Worm (Caenorhabditis elegans) whole organism, late embryonic: ENCODE measurements around the gene lon-2.

ENCODE experiments used
- ceh-22 ChIP-seq: sonication (generic microtip); optimal IDR thresholded peaks from 2 replicates; lab custom pipeline; 2017; ENCODE audit warnings: missing biosample characterization, missing genetic modification characterization
- ceh-31 ChIP-seq: sonication (generic microtip); optimal IDR thresholded peaks from 2 replicates; lab custom pipeline; 2016; ENCODE audit warnings: missing genetic modification characterization, missing compliant biosample characterization
- elt-2 ChIP-seq: sonication (generic microtip); optimal IDR thresholded peaks from 2 replicates; lab custom pipeline; 2016; ENCODE audit warnings: missing genetic modification reagents, missing genetic modification characterization, missing compliant biosample characterization
- ets-4 ChIP-seq: sonication (generic microtip); optimal IDR thresholded peaks from 2 replicates; lab custom pipeline; 2016; ENCODE audit warnings: missing genetic modification characterization, missing compliant biosample characterization
- hlh-30 ChIP-seq: sonication (generic microtip); optimal IDR thresholded peaks from 2 replicates; lab custom pipeline; 2017; ENCODE audit warnings: antibody characterized with exemption, missing genetic modification characterization, missing compliant biosample characterization; ENCODE audit not compliant: insufficient read depth
- lin-11 ChIP-seq: fragments of 200-800 bp; sonication (Bioruptor generic); optimal IDR thresholded peaks from 2 replicates; lab custom pipeline; 2018; ENCODE audit warnings: mild to moderate bottlenecking, missing genetic modification characterization, missing compliant biosample characterization
- mec-3 ChIP-seq: sonication (generic microtip); optimal IDR thresholded peaks from 2 replicates; lab custom pipeline; 2016; ENCODE audit warnings: borderline replicate concordance, missing genetic modification characterization, missing compliant biosample characterization
- nfya-1 ChIP-seq: sonication (generic microtip); optimal IDR thresholded peaks from 2 replicates; lab custom pipeline; 2017; ENCODE audit warnings: missing genetic modification characterization, mild to moderate bottlenecking, missing compliant biosample characterization, antibody characterized with exemption, moderate library complexity
- npax-4 ChIP-seq: sonication (generic microtip); optimal IDR thresholded peaks from 2 replicates; lab custom pipeline; 2016; ENCODE audit warnings: missing genetic modification characterization, missing compliant biosample characterization
- pag-3 ChIP-seq: sonication (generic microtip); optimal IDR thresholded peaks from 2 replicates; lab custom pipeline; 2016; ENCODE audit warnings: missing compliant biosample characterization, missing genetic modification characterization, borderline replicate concordance
- pax-1 ChIP-seq: fragments of 150-350 bp; optimal IDR thresholded peaks from 2 replicates; lab custom pipeline; 2014; ENCODE audit warnings: missing biosample characterization, missing genetic modification characterization
- pha-4 ChIP-seq: fragments of 150-350 bp; optimal IDR thresholded peaks from 2 replicates; lab custom pipeline; 2018; ENCODE audit warnings: missing biosample characterization, missing genetic modification reagents, missing genetic modification characterization
- pqm-1 ChIP-seq: sonication (generic microtip); optimal IDR thresholded peaks from 2 replicates; lab custom pipeline; 2016; ENCODE audit warnings: missing genetic modification characterization, missing compliant biosample characterization
- unc-86 ChIP-seq: sonication (generic microtip); optimal IDR thresholded peaks from 2 replicates; lab custom pipeline; 2016; ENCODE audit warnings: missing genetic modification characterization, missing compliant biosample characterization

- TF ChIP-seq pha-4 (tag; lab: Kevin White, UChicago) (no peak), ceh-22 (tag; lab: Kevin White, UChicago) (no peak), nfya-1 (no peak), mec-3 (tag; lab: Kevin White, UChicago) (no peak), pqm-1 (tag; lab: Kevin White, UChicago) (peak; percentile 19), ceh-31 (tag; lab: Kevin White, UChicago) (no peak), ets-4 (tag; lab: Kevin White, UChicago) (no peak), lin-11 (tag; lab: Kevin White, UChicago) (no peak), pax-1 (tag; lab: Kevin White, UChicago) (no peak), elt-2 (tag; lab: Kevin White, UChicago) (peak; percentile 75), unc-86 (tag; lab: Kevin White, UChicago) (no peak), hlh-30 (tag; lab: Kevin White, UChicago) (no peak), pag-3 (no peak), npax-4 (tag; lab: Kevin White, UChicago) (no peak)
These were observed 45.2 kb upstream of the lon-2 start for ce11 chrX:4794062-4794461.
